Fruit fly (Drosophila melanogaster) whole organism, embryonic: ENCODE data around the gene Gdh.

ENCODE experiments used
- BEAF-32 ChIP-seq: fragments of 200-800 bp; sonication (Bioruptor generic); optimal IDR thresholded peaks from 3 replicates; lab custom pipeline; 2017; ENCODE audit warnings: missing biosample characterization, missing genetic modification characterization, mild to moderate bottlenecking, moderate library complexity, missing genetic modification reagents
- Bteb2 ChIP-seq: fragments of 200-800 bp; sonication (Bioruptor generic); optimal IDR thresholded peaks from 2 replicates; lab custom pipeline; 2016; ENCODE audit warnings: missing biosample characterization, missing genetic modification characterization
- CG10274 ChIP-seq: fragments of 200-800 bp; sonication (Bioruptor generic); optimal IDR thresholded peaks from 3 replicates; lab custom pipeline; 2017; ENCODE audit warnings: missing biosample characterization, mild to moderate bottlenecking, missing genetic modification characterization
- CG10321 ChIP-seq: fragments of 200-800 bp; sonication (Bioruptor generic); IDR thresholded peaks from 2 replicates; pipeline ENCODE4 v1.3.6; 2022; ENCODE audit warnings: missing biosample characterization, missing genetic modification characterization
- CG10366 ChIP-seq: fragments of 200-800 bp; sonication (Bioruptor generic); IDR thresholded peaks from 2 replicates; pipeline ENCODE4 v1.3.6; 2022; ENCODE audit warnings: missing biosample characterization, missing genetic modification characterization
- CG10462 ChIP-seq: fragments of 200-800 bp; sonication (Bioruptor generic); optimal IDR thresholded peaks from 2 replicates; lab custom pipeline; 2016; ENCODE audit warnings: missing biosample characterization, missing genetic modification characterization
- CG12071 ChIP-seq: fragments of 200-800 bp; sonication (Bioruptor generic); optimal IDR thresholded peaks from 3 replicates; lab custom pipeline; 2018; ENCODE audit warnings: missing biosample characterization, mild to moderate bottlenecking, missing genetic modification characterization
- CG12155 ChIP-seq: fragments of 200-800 bp; sonication (Bioruptor generic); optimal IDR thresholded peaks from 3 replicates; lab custom pipeline; 2016; ENCODE audit warnings: missing biosample characterization, missing genetic modification characterization
- CG12942 ChIP-seq: fragments of 200-800 bp; sonication (Bioruptor generic); optimal IDR thresholded peaks from 3 replicates; lab custom pipeline; 2016; ENCODE audit warnings: missing biosample characterization, missing genetic modification characterization
- CG16863 ChIP-seq: fragments of 200-800 bp; sonication (Bioruptor generic); optimal IDR thresholded peaks from 3 replicates; lab custom pipeline; 2016; ENCODE audit warnings: missing biosample characterization, missing genetic modification characterization
- CG18011 ChIP-seq: fragments of 200-800 bp; sonication (Bioruptor generic); optimal IDR thresholded peaks from 2 replicates; lab custom pipeline; 2017; ENCODE audit warnings: missing biosample characterization, missing genetic modification characterization, mild to moderate bottlenecking, moderate library complexity, missing genotype
- CG18764 ChIP-seq: fragments of 200-800 bp; sonication (Bioruptor generic); optimal IDR thresholded peaks from 3 replicates; lab custom pipeline; 2016; ENCODE audit warnings: missing biosample characterization, missing genetic modification characterization
- CG3847 ChIP-seq: fragments of 200-800 bp; sonication (Bioruptor generic); IDR thresholded peaks from 2 replicates; pipeline ENCODE4 v1.3.6; 2022; ENCODE audit warnings: missing biosample characterization, missing genetic modification characterization
- CG4617 ChIP-seq: fragments of 200-800 bp; sonication (Bioruptor generic); optimal IDR thresholded peaks from 3 replicates; lab custom pipeline; 2016; ENCODE audit warnings: missing biosample characterization, missing genetic modification characterization, borderline replicate concordance
- CG6272 ChIP-seq: fragments of 200-800 bp; sonication (Bioruptor generic); IDR thresholded peaks from 2 replicates; pipeline ENCODE4 v1.3.6; 2022; ENCODE audit warnings: missing biosample characterization, missing genetic modification characterization
- CG6689 ChIP-seq: fragments of 200-800 bp; sonication (Bioruptor generic); IDR thresholded peaks from 2 replicates; pipeline ENCODE4 v1.3.6; 2022; ENCODE audit warnings: missing biosample characterization, missing genetic modification characterization
- CG6791 ChIP-seq: fragments of 200-800 bp; sonication (Bioruptor generic); IDR thresholded peaks from 3 replicates; pipeline ENCODE4 v1.3.6; 2022; ENCODE audit warnings: missing biosample characterization, missing genetic modification characterization; ENCODE audit not compliant: partially characterized antibody
- CG7786 ChIP-seq: fragments of 200-800 bp; sonication (Bioruptor generic); optimal IDR thresholded peaks from 2 replicates; lab custom pipeline; 2016; ENCODE audit warnings: missing biosample characterization, missing genetic modification characterization
- CG8089 ChIP-seq: fragments of 200-800 bp; sonication (Bioruptor generic); optimal IDR thresholded peaks from 3 replicates; lab custom pipeline; 2016; ENCODE audit warnings: missing biosample characterization, missing genetic modification characterization
- CkIIα-i1 ChIP-seq: fragments of 200-800 bp; sonication (Bioruptor generic); IDR thresholded peaks from 2 replicates; pipeline ENCODE4 v1.3.6; 2022; ENCODE audit warnings: missing biosample characterization, missing genetic modification characterization
- CrebB ChIP-seq: fragments of 200-800 bp; sonication (Bioruptor generic); optimal IDR thresholded peaks from 3 replicates; lab custom pipeline; 2018; ENCODE audit warnings: missing biosample characterization, mild to moderate bottlenecking, missing genetic modification characterization
- Hr51 ChIP-seq, 2 experiments: fragments of 200-800 bp; sonication (Bioruptor generic); optimal IDR thresholded peaks; 2 replicates in 1 of 2; 3 replicates in 1 of 2; lab custom pipeline; 2016 to 2018; ENCODE audit warnings: missing biosample characterization in 2 of 2, missing genetic modification characterization in 2 of 2, mild to moderate bottlenecking in 1 of 2, moderate library complexity in 1 of 2
- Jarid2 ChIP-seq: fragments of 200-800 bp; sonication (Bioruptor generic); optimal IDR thresholded peaks from 3 replicates; lab custom pipeline; 2017; ENCODE audit warnings: mild to moderate bottlenecking, missing biosample characterization, missing genetic modification reagents, missing genetic modification characterization
- MBD-R2 ChIP-seq: fragments of 200-800 bp; sonication (Bioruptor generic); IDR thresholded peaks from 2 replicates; pipeline ENCODE4 v1.3.6; 2022; ENCODE audit warnings: missing biosample characterization, missing genetic modification characterization
- Optix ChIP-seq: fragments of 200-800 bp; sonication (Bioruptor generic); IDR thresholded peaks from 3 replicates; pipeline ENCODE4 v1.3.6; 2022; ENCODE audit warnings: missing biosample characterization, missing genetic modification characterization
- Rfx ChIP-seq: fragments of 200-800 bp; sonication (Bioruptor generic); IDR thresholded peaks from 2 replicates; pipeline ENCODE4 v1.3.6; 2022; ENCODE audit warnings: missing biosample characterization, missing genetic modification characterization
- Scr ChIP-seq: fragments of 200-800 bp; sonication (Bioruptor generic); IDR thresholded peaks from 2 replicates; pipeline ENCODE4 v1.3.6; 2022; ENCODE audit warnings: missing biosample characterization, missing genetic modification characterization; ENCODE audit not compliant: partially characterized antibody
- Side ChIP-seq: fragments of 200-800 bp; sonication (Bioruptor generic); optimal IDR thresholded peaks from 2 replicates; lab custom pipeline; 2016; ENCODE audit warnings: missing biosample characterization, missing genetic modification characterization
- Trl ChIP-seq, 3 experiments: fragments of >200 bp in 2 of 3; fragments of 200-800 bp in 1 of 3; sonication (Bioruptor generic) in 1 of 3; optimal IDR thresholded peaks; 2 replicates in 1 of 3; 3 replicates in 2 of 3; lab custom pipeline; 2016 to 2017; ENCODE audit warnings: missing biosample characterization in 1 of 3, missing genetic modification characterization in 1 of 3
- ab ChIP-seq: fragments of 200-800 bp; sonication (Bioruptor generic); optimal IDR thresholded peaks from 2 replicates; lab custom pipeline; 2016; ENCODE audit warnings: missing biosample characterization, missing genetic modification characterization
- amos ChIP-seq: fragments of 200-800 bp; sonication (Bioruptor generic); IDR thresholded peaks from 2 replicates; pipeline ENCODE4 v1.3.6; 2022; ENCODE audit warnings: missing biosample characterization, missing genetic modification characterization; ENCODE audit not compliant: partially characterized antibody
- ap ChIP-seq: fragments of 200-800 bp; sonication (Bioruptor generic); IDR thresholded peaks from 2 replicates; pipeline ENCODE4 v1.3.6; 2022; ENCODE audit warnings: missing biosample characterization, missing genetic modification characterization
- ato ChIP-seq: fragments of 200-800 bp; sonication (Bioruptor generic); IDR thresholded peaks from 2 replicates; pipeline ENCODE4 v1.3.6; 2022; ENCODE audit warnings: missing biosample characterization, missing genetic modification characterization; ENCODE audit not compliant: partially characterized antibody
- az2 ChIP-seq: fragments of 200-800 bp; sonication (Bioruptor generic); optimal IDR thresholded peaks from 3 replicates; lab custom pipeline; 2016; ENCODE audit warnings: missing biosample characterization, missing genetic modification characterization
- bbx ChIP-seq: fragments of 200-800 bp; sonication (Bioruptor generic); IDR thresholded peaks from 2 replicates; pipeline ENCODE4 v1.3.6; 2022; ENCODE audit warnings: missing biosample characterization, missing genetic modification characterization; ENCODE audit not compliant: partially characterized antibody
- bcd ChIP-seq: fragments of 200-800 bp; sonication (Bioruptor generic); optimal IDR thresholded peaks from 2 replicates; lab custom pipeline; 2017; ENCODE audit warnings: missing biosample characterization, mild to moderate bottlenecking, missing genetic modification characterization
- cad ChIP-seq: fragments of >200 bp; optimal IDR thresholded peaks from 2 replicates; lab custom pipeline; 2017; ENCODE audit warnings: missing biosample characterization, missing genetic modification characterization
- cas ChIP-seq: fragments of 200-800 bp; sonication (Bioruptor generic); IDR thresholded peaks from 2 replicates; pipeline ENCODE4 v1.3.6; 2022; ENCODE audit warnings: missing biosample characterization, missing genetic modification characterization
- chn ChIP-seq: fragments of 200-800 bp; sonication (Bioruptor generic); optimal IDR thresholded peaks from 2 replicates; lab custom pipeline; 2016; ENCODE audit warnings: missing biosample characterization, missing genetic modification characterization
- dan ChIP-seq: fragments of 200-800 bp; sonication (Bioruptor generic); IDR thresholded peaks from 2 replicates; pipeline ENCODE4 v1.3.6; 2022; ENCODE audit warnings: missing biosample characterization, missing genetic modification characterization
- dpn ChIP-seq, 2 experiments: fragments of 200-800 bp; sonication (Bioruptor generic); optimal IDR thresholded peaks; 3 replicates each; lab custom pipeline; 2016; ENCODE audit warnings: missing biosample characterization in 2 of 2, missing genetic modification characterization in 2 of 2
- dysf ChIP-seq: fragments of 200-800 bp; sonication (Bioruptor generic); IDR thresholded peaks from 3 replicates; pipeline ENCODE4 v1.3.6; 2022; ENCODE audit warnings: missing biosample characterization, missing genetic modification characterization
- en ChIP-seq: fragments of 200-800 bp; sonication (Bioruptor generic); optimal IDR thresholded peaks from 2 replicates; lab custom pipeline; 2016; ENCODE audit warnings: missing biosample characterization, missing genetic modification characterization
- fd102C ChIP-seq: fragments of 200-800 bp; sonication (Bioruptor generic); optimal IDR thresholded peaks from 2 replicates; lab custom pipeline; 2018; ENCODE audit warnings: missing biosample characterization, mild to moderate bottlenecking, missing genetic modification characterization, moderate library complexity
- gro ChIP-seq: fragments of 200-800 bp; sonication (Bioruptor generic); optimal IDR thresholded peaks from 2 replicates; lab custom pipeline; 2016; ENCODE audit warnings: missing biosample characterization, missing genetic modification characterization
- jing ChIP-seq: fragments of 200-800 bp; sonication (Bioruptor generic); optimal IDR thresholded peaks from 2 replicates; lab custom pipeline; 2018; ENCODE audit warnings: missing biosample characterization, mild to moderate bottlenecking, missing genetic modification characterization
- lilli ChIP-seq: fragments of 200-800 bp; sonication (Bioruptor generic); optimal IDR thresholded peaks from 3 replicates; lab custom pipeline; 2016; ENCODE audit warnings: missing biosample characterization, missing genetic modification characterization
- nerfin-1 ChIP-seq: fragments of 200-800 bp; sonication (Bioruptor generic); optimal IDR thresholded peaks from 3 replicates; lab custom pipeline; 2019; ENCODE audit warnings: missing biosample characterization, mild to moderate bottlenecking, missing genetic modification characterization, moderate library complexity
- pzg ChIP-seq: fragments of 200-800 bp; sonication (Bioruptor generic); optimal IDR thresholded peaks from 3 replicates; lab custom pipeline; 2018; ENCODE audit warnings: missing biosample characterization, mild to moderate bottlenecking, missing genetic modification characterization, moderate library complexity
- wdn ChIP-seq: fragments of 200-800 bp; sonication (Bioruptor generic); IDR thresholded peaks from 2 replicates; pipeline ENCODE4 v1.3.6; 2022; ENCODE audit warnings: missing biosample characterization, missing genetic modification characterization

Gene Gdh

DNA sequence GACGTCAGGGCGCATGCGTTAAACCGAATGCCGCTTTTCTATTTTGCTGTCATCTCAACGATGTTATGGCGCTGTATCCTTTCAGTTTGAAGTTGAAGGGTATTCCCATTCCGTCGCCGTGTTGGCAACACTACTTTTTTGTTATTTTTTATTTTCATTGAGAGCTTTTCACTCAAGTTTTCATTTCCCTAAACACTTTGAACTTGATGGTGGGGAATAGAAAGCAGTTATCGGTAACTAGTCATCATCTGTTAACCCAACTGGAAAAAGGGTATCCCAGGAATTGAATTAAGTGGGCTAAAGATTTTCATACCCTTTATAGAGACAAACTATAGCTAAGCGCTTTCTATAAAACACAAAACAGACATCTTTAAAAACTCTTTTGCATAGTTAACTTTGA, 55.3 kb downstream of the Gdh start (continued):
- TF ChIP-seq lilli (GFP tag; lab: Kevin White, UChicago) (no peak), CkIIα-i1 (GFP tag; lab: Robert Waterston, UW) (no peak), dpn (GFP tag; optimal IDR thresholded peaks at IDR 0.05; lab: Kevin White, UChicago) (no peak), ato (no peak), Trl (optimal IDR thresholded peaks at IDR 0.05; lab: Kevin White, UChicago) (no peak), Trl (GFP tag; optimal IDR thresholded peaks at IDR 0.05; lab: Kevin White, UChicago) (no peak), dysf (GFP tag; lab: Robert Waterston, UW) (0 out of 3 replicates have a peak, but pooled peaks have one; percentile 4)
- TF ChIP-seq, all 482 proteins: peak for 18

DNA sequence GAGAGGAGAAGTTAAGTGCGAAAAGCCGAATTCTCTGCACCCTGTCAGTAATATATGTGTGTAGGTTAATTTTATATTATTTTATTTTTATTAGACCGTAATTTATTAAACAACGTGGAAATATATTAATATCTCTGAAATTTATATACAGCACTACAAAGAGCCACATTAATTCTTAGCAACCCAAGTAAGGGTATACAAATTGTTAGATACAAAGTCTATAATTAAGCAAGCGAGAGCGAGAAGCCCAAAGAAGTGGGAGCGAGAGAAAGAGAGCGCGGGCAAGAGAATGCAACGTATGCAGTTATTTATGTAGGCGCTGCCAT, 55.8 kb downstream of the Gdh start:
- TF ChIP-seq bcd (peak; percentile 89), CG6272 (GFP tag; lab: Robert Waterston, UW) (peak; percentile 88), CG4617 (GFP tag; lab: Kevin White, UChicago) (peak; percentile 69), en (GFP tag; lab: Kevin White, UChicago) (no peak), az2 (peak; percentile 94), CG6689 (GFP tag; lab: Robert Waterston, UW) (peak; percentile 66), CG12942 (GFP tag; lab: Kevin White, UChicago) (peak; percentile 84), CG12071 (peak; percentile 68), chn (peak; percentile 67), Side (GFP tag; lab: Kevin White, UChicago) (no peak), gro (GFP tag; lab: Kevin White, UChicago) (no peak), CG10274 (peak; percentile 50), cad (GFP tag; lab: Kevin White, UChicago) (no peak), fd102C (GFP tag; lab: Kevin White, UChicago) (peak; percentile 76), wdn (GFP tag; lab: Robert Waterston, UW) (peak; percentile 76), CG12155 (GFP tag; lab: Kevin White, UChicago) (peak; percentile 75), nerfin-1 (tag; lab: Kevin White, UChicago) (peak; percentile 92), CG10462 (peak; percentile 85), CrebB (tag; lab: Kevin White, UChicago) (peak; percentile 78), CG8089 (GFP tag; lab: Kevin White, UChicago) (peak; percentile 8), Jarid2 (GFP tag; lab: Kevin White, UChicago) (peak; percentile 71), Bteb2 (GFP tag; lab: Kevin White, UChicago) (peak; percentile 22), Hr51 (GFP tag; optimal IDR thresholded peaks at IDR 0.05; lab: Kevin White, UChicago) (peak; percentile 61 to 88), Rfx (peak; percentile 83), MBD-R2 (peak; percentile 60), CG3847 (GFP tag; lab: Robert Waterston, UW) (peak; percentile 88), CG18764 (GFP tag; lab: Kevin White, UChicago) (peak; percentile 86), jing (GFP tag; lab: Kevin White, UChicago) (peak; percentile 76), CG6791 (GFP tag; lab: Robert Waterston, UW) (no peak), CG10366 (GFP tag; lab: Robert Waterston, UW) (peak; percentile 93), CG18011 (GFP tag; lab: Kevin White, UChicago) (peak; percentile 40), pzg (no peak), bbx (GFP tag; lab: Robert Waterston, UW) (no peak), Scr (GFP tag; lab: Robert Waterston, UW) (no peak), CG10321 (peak; percentile 46; the same call in 1 of the 2 replicates), dan (GFP tag; lab: Robert Waterston, UW) (peak; percentile 91), cas (GFP tag; lab: Robert Waterston, UW) (peak; percentile 23; the same call in 1 of the 2 replicates), amos (GFP tag; lab: Robert Waterston, UW) (no peak), CG7786 (GFP tag; lab: Kevin White, UChicago) (no peak), ab (GFP tag; lab: Kevin White, UChicago) (no peak), ap (peak; percentile 90), Optix (GFP tag; lab: Robert Waterston, UW) (peak; percentile 72; the same call in 2 of the 3 replicates), BEAF-32 (GFP tag; lab: Kevin White, UChicago) (no peak), CG16863 (peak; percentile 27)
